Worm (Caenorhabditis elegans) whole organism, mixed stage, embryonic: Measurements from ENCODE around the gene lips-3.

Source experiments
- flh-1 ChIP-seq: fragments of 200-800 bp; sonication (Bioruptor generic); optimal IDR thresholded peaks from 2 replicates; lab custom pipeline; 2018; ENCODE audit warnings: mild to moderate bottlenecking, missing genetic modification characterization, moderate library complexity, missing compliant biosample characterization
- nhr-237 ChIP-seq: fragments of 150-350 bp; optimal IDR thresholded peaks from 2 replicates; lab custom pipeline; 2014; ENCODE audit warnings: missing biosample characterization, missing genetic modification characterization
- ztf-11 ChIP-seq: fragments of 150-350 bp; optimal IDR thresholded peaks from 2 replicates; lab custom pipeline; 2014; ENCODE audit warnings: missing biosample characterization, missing genetic modification characterization

- no peak for TF ChIP-seq flh-1 (GFP tag; lab: Kevin White, UChicago)
- TF ChIP-seq ztf-11 (tag; lab: Kevin White, UChicago): peak; percentile 32
- TF ChIP-seq nhr-237 (tag; lab: Kevin White, UChicago): peak; percentile 90
Observed at ce11 chrIII:4649363-4649768, 33.0 kb downstream of the lips-3 start.
